Worm (Caenorhabditis elegans) whole organism, L2 larva: ENCODE measurements around the gene F08H9.3.

Experiments
- F13H6.1 ChIP-seq: sonication (generic microtip); optimal IDR thresholded peaks from 2 replicates; lab custom pipeline; 2016; ENCODE audit warnings: missing genetic modification characterization, missing compliant biosample characterization
- alr-1 ChIP-seq: fragments of 150-350 bp; optimal IDR thresholded peaks from 2 replicates; lab custom pipeline; 2014; ENCODE audit warnings: missing biosample characterization, missing genetic modification characterization
- aly-2 ChIP-seq: fragments of 150-350 bp; optimal IDR thresholded peaks from 2 replicates; lab custom pipeline; 2014; ENCODE audit warnings: missing biosample characterization, missing genetic modification characterization
- blmp-1 ChIP-seq: sonication (generic microtip); optimal IDR thresholded peaks from 2 replicates; lab custom pipeline; 2017; ENCODE audit warnings: missing genetic modification characterization, mild to moderate bottlenecking, missing compliant biosample characterization, antibody characterized with exemption, moderate library complexity; ENCODE audit not compliant: insufficient read depth
- ceh-16 ChIP-seq: fragments of 150-350 bp; optimal IDR thresholded peaks from 2 replicates; lab custom pipeline; 2014; ENCODE audit warnings: missing biosample characterization, missing genetic modification characterization
- ceh-82 ChIP-seq: fragments of 150-350 bp; optimal IDR thresholded peaks from 2 replicates; lab custom pipeline; 2014; ENCODE audit warnings: missing biosample characterization, missing genetic modification characterization
- egl-27 ChIP-seq: sonication (generic microtip); optimal IDR thresholded peaks from 3 replicates; lab custom pipeline; 2017; ENCODE audit warnings: missing biosample characterization, missing genetic modification reagents, missing genetic modification characterization
- lin-11 ChIP-seq: fragments of 150-350 bp; sonication (generic microtip); optimal IDR thresholded peaks from 2 replicates; lab custom pipeline; 2014; ENCODE audit warnings: missing biosample characterization, missing genetic modification characterization, inconsistent platforms, mixed read lengths
- lin-13 ChIP-seq: fragments of 150-350 bp; optimal IDR thresholded peaks from 2 replicates; lab custom pipeline; 2014; ENCODE audit warnings: missing biosample characterization, missing genetic modification reagents, missing genetic modification characterization
- nhr-12 ChIP-seq: fragments of 150-350 bp; optimal IDR thresholded peaks from 2 replicates; lab custom pipeline; 2014; ENCODE audit warnings: missing biosample characterization, missing genetic modification characterization
- nhr-237 ChIP-seq: fragments of 150-350 bp; optimal IDR thresholded peaks from 2 replicates; lab custom pipeline; 2014; ENCODE audit warnings: missing biosample characterization, missing genetic modification characterization
- nhr-6 ChIP-seq: fragments of 150-350 bp; optimal IDR thresholded peaks from 2 replicates; lab custom pipeline; 2014; ENCODE audit warnings: missing biosample characterization, missing genetic modification characterization
- ztf-11 ChIP-seq: sonication (generic microtip); optimal IDR thresholded peaks from 2 replicates; lab custom pipeline; 2017; ENCODE audit warnings: missing biosample characterization, missing genetic modification characterization

DNA sequence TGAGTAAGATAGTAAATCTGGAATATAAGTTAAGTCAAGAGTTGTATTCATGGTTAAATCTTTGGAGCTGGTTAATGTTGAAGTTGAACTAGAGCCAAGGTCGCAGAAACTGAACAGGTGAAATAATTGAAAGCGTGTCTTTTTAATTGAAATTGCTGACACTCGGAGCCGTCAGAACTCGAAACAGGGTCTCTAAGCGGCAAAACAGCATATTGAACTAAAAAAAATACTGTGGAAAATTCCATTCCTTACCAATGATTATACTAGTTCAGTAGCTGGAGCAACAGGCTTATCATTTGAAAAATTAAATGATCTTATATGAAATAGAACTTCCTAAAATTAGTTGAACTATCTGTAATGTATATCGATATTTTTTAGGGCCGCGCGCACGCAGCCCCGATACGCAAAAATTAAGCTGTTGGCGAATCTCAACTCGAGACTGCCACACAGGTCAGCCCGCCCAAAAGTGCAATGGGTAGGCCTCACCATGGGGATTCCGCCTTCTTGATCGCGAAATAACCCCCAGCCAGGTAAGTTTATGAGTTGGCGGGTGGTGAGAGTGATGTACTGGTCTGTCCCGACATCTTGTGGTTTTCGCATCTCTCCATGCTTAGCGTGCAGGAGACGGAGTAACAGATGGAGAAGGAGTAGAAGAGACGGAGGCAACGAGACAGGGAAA, 5.2 kb upstream of the F08H9.3 start, which contains the start of gene srz-97:
- TF ChIP-seq blmp-1: no peak
- TF ChIP-seq nhr-6 (tag; lab: Kevin White, UChicago): no peak
- peak; percentile 19 for TF ChIP-seq lin-13
- TF ChIP-seq ceh-82 (tag; lab: Kevin White, UChicago): no peak
- no peak for TF ChIP-seq nhr-237 (tag; lab: Kevin White, UChicago)
- TF ChIP-seq egl-27 (tag; lab: Kevin White, UChicago): peak; percentile 20
- TF ChIP-seq ztf-11 (tag; lab: Kevin White, UChicago): no peak
- no peak for TF ChIP-seq lin-11 (tag; lab: Kevin White, UChicago)
- no peak for TF ChIP-seq nhr-12 (tag; lab: Kevin White, UChicago)
- peak; percentile 51 for TF ChIP-seq ceh-16 (tag; lab: Kevin White, UChicago)
- TF ChIP-seq aly-2 (tag; lab: Kevin White, UChicago): no peak
- peak; percentile 3 for TF ChIP-seq F13H6.1 (tag; lab: Kevin White, UChicago)
- no peak for TF ChIP-seq alr-1
